Worm (Caenorhabditis elegans) whole organism, L1 larva: Measurements from ENCODE around the gene usp-4.
A peak's percentile ranks its signal among the peaks of the same experiment; 100 is the strongest.

ENCODE experiments used
- C16A3.4 ChIP-seq: fragments of 150-350 bp; optimal IDR thresholded peaks from 2 replicates; lab custom pipeline; 2014; ENCODE audit warnings: missing biosample characterization, missing genetic modification characterization
- C34B4.2 ChIP-seq: sonication (generic microtip); optimal IDR thresholded peaks from 2 replicates; lab custom pipeline; 2017; ENCODE audit warnings: mild to moderate bottlenecking, missing genetic modification characterization, missing compliant biosample characterization
- Y116A8C.19 ChIP-seq: sonication (generic microtip); optimal IDR thresholded peaks from 2 replicates; lab custom pipeline; 2016; ENCODE audit warnings: missing compliant biosample characterization, missing genetic modification characterization, borderline replicate concordance
- aha-1 ChIP-seq: fragments of 150-350 bp; optimal IDR thresholded peaks from 2 replicates; lab custom pipeline; 2014; ENCODE audit warnings: missing biosample characterization, missing genetic modification characterization
- aly-2 ChIP-seq: fragments of 150-350 bp; optimal IDR thresholded peaks from 2 replicates; lab custom pipeline; 2014; ENCODE audit warnings: missing biosample characterization, missing genetic modification characterization
- ama-1 ChIP-seq: fragments of 150-350 bp; optimal IDR thresholded peaks from 2 replicates; lab custom pipeline; 2014
- blmp-1 ChIP-seq: fragments of 150-350 bp; optimal IDR thresholded peaks from 2 replicates; lab custom pipeline; 2014; ENCODE audit warnings: missing biosample characterization, missing genetic modification characterization
- ceh-8 ChIP-seq: fragments of 200-800 bp; sonication (Bioruptor generic); optimal IDR thresholded peaks from 2 replicates; lab custom pipeline; 2018; ENCODE audit warnings: mild to moderate bottlenecking, missing genetic modification characterization, moderate library complexity, missing compliant biosample characterization
- ceh-82 ChIP-seq, 3 experiments: fragments of 150-350 bp in 1 of 3; sonication (generic microtip) in 2 of 3; optimal IDR thresholded peaks; 2 replicates each; lab custom pipeline; 2014 to 2017; ENCODE audit warnings: missing biosample characterization in 3 of 3, missing genetic modification characterization in 3 of 3
- ceh-88 ChIP-seq: fragments of 200-800 bp; sonication (Bioruptor generic); IDR thresholded peaks from 2 replicates; pipeline ENCODE4 v1.3.6; 2022; ENCODE audit warnings: missing genetic modification characterization, missing compliant biosample characterization
- ceh-90 ChIP-seq: sonication (generic microtip); optimal IDR thresholded peaks from 2 replicates; lab custom pipeline; 2016; ENCODE audit warnings: missing genetic modification characterization, missing compliant biosample characterization
- ces-1 ChIP-seq: fragments of 150-350 bp; optimal IDR thresholded peaks from 2 replicates; lab custom pipeline; 2014; ENCODE audit warnings: missing biosample characterization, missing genetic modification reagents, missing genetic modification characterization
- efl-1 ChIP-seq, 4 experiments: fragments of 150-350 bp; optimal IDR thresholded peaks in 3 of 4; peaks in 1 of 4; 1 replicate in 1 of 4; 2 replicates in 3 of 4; lab custom pipeline; 2014; ENCODE audit warnings: missing biosample characterization in 2 of 4, missing genetic modification characterization in 2 of 4, missing genetic modification reagents in 2 of 4
- efl-3 ChIP-seq: fragments of 200-800 bp; sonication (Bioruptor generic); optimal IDR thresholded peaks from 2 replicates; lab custom pipeline; 2018; ENCODE audit warnings: mild to moderate bottlenecking, missing genetic modification characterization, missing compliant biosample characterization
- egl-27 ChIP-seq, 2 experiments: fragments of 150-350 bp in 1 of 2; sonication (generic microtip); optimal IDR thresholded peaks; 3 replicates each; lab custom pipeline; 2017 to 2018; ENCODE audit warnings: missing biosample characterization in 2 of 2, missing genetic modification characterization in 2 of 2, missing genetic modification reagents in 2 of 2
- elt-3 ChIP-seq, 6 experiments: fragments of 150-350 bp in 1 of 6; sonication (generic microtip); optimal IDR thresholded peaks; 2 replicates each; lab custom pipeline; 2017 to 2018; ENCODE audit warnings: missing biosample characterization in 6 of 6, missing genetic modification characterization in 6 of 6, inconsistent platforms in 1 of 6
- ets-5 ChIP-seq: fragments of 200-800 bp; sonication (Bioruptor generic); IDR thresholded peaks from 2 replicates; pipeline ENCODE4 v1.3.6; 2022; ENCODE audit warnings: missing genetic modification characterization, missing compliant biosample characterization
- fkh-10 ChIP-seq: sonication (generic microtip); optimal IDR thresholded peaks from 2 replicates; lab custom pipeline; 2017; ENCODE audit warnings: missing biosample characterization, missing genetic modification reagents, missing genetic modification characterization
- fkh-4 ChIP-seq: sonication (generic microtip); optimal IDR thresholded peaks from 2 replicates; lab custom pipeline; 2016; ENCODE audit warnings: missing compliant biosample characterization, missing genetic modification characterization, borderline replicate concordance
- fkh-8 ChIP-seq: sonication (generic microtip); optimal IDR thresholded peaks from 2 replicates; lab custom pipeline; 2016; ENCODE audit warnings: mild to moderate bottlenecking, missing genetic modification characterization, missing compliant biosample characterization
- fos-1 ChIP-seq: fragments of 150-350 bp; optimal IDR thresholded peaks from 2 replicates; lab custom pipeline; 2014; ENCODE audit warnings: missing biosample characterization, missing genetic modification characterization
- grh-1 ChIP-seq: fragments of 200-800 bp; sonication (Bioruptor generic); IDR thresholded peaks from 2 replicates; pipeline ENCODE4 v1.3.6; 2022; ENCODE audit warnings: missing genetic modification reagents, missing genetic modification characterization, missing compliant biosample characterization
- hlh-4 ChIP-seq: sonication (generic microtip); optimal IDR thresholded peaks from 2 replicates; lab custom pipeline; 2016; ENCODE audit warnings: mild to moderate bottlenecking, missing genetic modification characterization, missing compliant biosample characterization
- irx-1 ChIP-seq: sonication (generic microtip); optimal IDR thresholded peaks from 2 replicates; lab custom pipeline; 2016; ENCODE audit warnings: missing genetic modification characterization, missing compliant biosample characterization
- isw-1 ChIP-seq: fragments of 200-800 bp; sonication (Bioruptor generic); IDR thresholded peaks from 2 replicates; pipeline ENCODE4 v1.3.6; 2022; ENCODE audit warnings: missing genetic modification characterization, missing compliant biosample characterization
- lin-13 ChIP-seq: fragments of 150-350 bp; optimal IDR thresholded peaks from 2 replicates; lab custom pipeline; 2014; ENCODE audit warnings: missing biosample characterization, missing genetic modification reagents, missing genetic modification characterization
- lin-35 ChIP-seq, 2 experiments: fragments of 150-350 bp; optimal IDR thresholded peaks; 2 replicates each; lab custom pipeline; 2014; ENCODE audit warnings: missing biosample characterization in 2 of 2, missing genetic modification characterization in 2 of 2, missing genetic modification reagents in 2 of 2
- lir-3 ChIP-seq: sonication (generic microtip); optimal IDR thresholded peaks from 2 replicates; lab custom pipeline; 2016; ENCODE audit warnings: mild to moderate bottlenecking, missing genetic modification characterization, moderate library complexity, missing compliant biosample characterization; ENCODE audit not compliant: poor library complexity
- lsy-2 ChIP-seq, 2 experiments: fragments of 150-350 bp; optimal IDR thresholded peaks; 2 replicates each; lab custom pipeline; 2014; ENCODE audit warnings: missing biosample characterization in 2 of 2, missing genetic modification characterization in 2 of 2
- mdl-1 ChIP-seq, 2 experiments: fragments of 150-350 bp; optimal IDR thresholded peaks; 2 replicates each; lab custom pipeline; 2014 to 2017; ENCODE audit warnings: missing biosample characterization in 2 of 2, missing genetic modification characterization in 2 of 2, inconsistent platforms in 1 of 2
- mef-2 ChIP-seq: fragments of 150-350 bp; optimal IDR thresholded peaks from 2 replicates; lab custom pipeline; 2014; ENCODE audit warnings: missing biosample characterization, missing genetic modification characterization
- mep-1 ChIP-seq: fragments of 150-350 bp; optimal IDR thresholded peaks from 2 replicates; lab custom pipeline; 2014; ENCODE audit warnings: missing biosample characterization, missing genetic modification characterization
- nhr-12 ChIP-seq: sonication (generic microtip); optimal IDR thresholded peaks from 2 replicates; lab custom pipeline; 2017; ENCODE audit warnings: missing biosample characterization, missing genetic modification characterization
- nhr-19 ChIP-seq: fragments of 200-800 bp; sonication (Bioruptor generic); conservative IDR thresholded peaks from 2 replicates; pipeline ENCODE4 v1.3.6; 2022; ENCODE audit warnings: missing genetic modification characterization, missing compliant biosample characterization
- nhr-237 ChIP-seq: fragments of 150-350 bp; optimal IDR thresholded peaks from 2 replicates; lab custom pipeline; 2014; ENCODE audit warnings: missing biosample characterization, missing genetic modification characterization
- nhr-47 ChIP-seq: sonication (generic microtip); optimal IDR thresholded peaks from 2 replicates; lab custom pipeline; 2016; ENCODE audit warnings: mild to moderate bottlenecking, missing genetic modification characterization, moderate library complexity, missing compliant biosample characterization
- nhr-71 ChIP-seq: sonication (generic microtip); optimal IDR thresholded peaks from 2 replicates; lab custom pipeline; 2016; ENCODE audit warnings: mild to moderate bottlenecking, missing genetic modification characterization, moderate library complexity, missing compliant biosample characterization
- nhr-76 ChIP-seq: sonication (generic microtip); optimal IDR thresholded peaks from 2 replicates; lab custom pipeline; 2017; ENCODE audit warnings: missing biosample characterization, missing genetic modification characterization
- nhr-77 ChIP-seq: fragments of 150-350 bp; optimal IDR thresholded peaks from 2 replicates; lab custom pipeline; 2014; ENCODE audit warnings: missing biosample characterization, missing genetic modification characterization
- nhr-84 ChIP-seq: sonication (generic microtip); optimal IDR thresholded peaks from 2 replicates; lab custom pipeline; 2017; ENCODE audit warnings: missing biosample characterization, missing genetic modification characterization
- nhr-90 ChIP-seq: sonication (generic microtip); optimal IDR thresholded peaks from 2 replicates; lab custom pipeline; 2016; ENCODE audit warnings: mild to moderate bottlenecking, missing genetic modification characterization, missing compliant biosample characterization; ENCODE audit not compliant: poor library complexity
- pag-3 ChIP-seq: sonication (generic microtip); optimal IDR thresholded peaks from 2 replicates; lab custom pipeline; 2017; ENCODE audit warnings: missing genetic modification characterization, mild to moderate bottlenecking, missing compliant biosample characterization, antibody characterized with exemption, borderline replicate concordance; ENCODE audit not compliant: insufficient read depth
- pax-3 ChIP-seq: fragments of 200-800 bp; sonication (Bioruptor generic); optimal IDR thresholded peaks from 2 replicates; lab custom pipeline; 2018; ENCODE audit warnings: mild to moderate bottlenecking, missing genetic modification characterization, moderate library complexity, missing compliant biosample characterization
- pqm-1 ChIP-seq: sonication (generic microtip); optimal IDR thresholded peaks from 3 replicates; lab custom pipeline; 2017; ENCODE audit warnings: missing biosample characterization, missing genetic modification characterization
- skn-1 ChIP-seq: fragments of 150-350 bp; optimal IDR thresholded peaks from 2 replicates; lab custom pipeline; 2014; ENCODE audit warnings: missing biosample characterization, missing genetic modification characterization
- sox-4 ChIP-seq: sonication (generic microtip); optimal IDR thresholded peaks from 2 replicates; lab custom pipeline; 2016; ENCODE audit warnings: missing genetic modification characterization, missing compliant biosample characterization
- sup-37 ChIP-seq: fragments of 200-800 bp; sonication (Bioruptor generic); optimal IDR thresholded peaks from 2 replicates; lab custom pipeline; 2018; ENCODE audit warnings: mild to moderate bottlenecking, missing genetic modification characterization, missing compliant biosample characterization
- tlp-1 ChIP-seq: fragments of 150-350 bp; optimal IDR thresholded peaks from 2 replicates; lab custom pipeline; 2014; ENCODE audit warnings: missing biosample characterization, missing genetic modification characterization
- unc-62 ChIP-seq: fragments of 150-350 bp; optimal IDR thresholded peaks from 2 replicates; lab custom pipeline; 2014; ENCODE audit warnings: missing biosample characterization, missing genetic modification reagents, missing genetic modification characterization
- unc-86 ChIP-seq: sonication (generic microtip); optimal IDR thresholded peaks from 2 replicates; lab custom pipeline; 2016; ENCODE audit warnings: missing genetic modification characterization, missing compliant biosample characterization
- ztf-4 ChIP-seq: fragments of 150-350 bp; optimal IDR thresholded peaks from 2 replicates; lab custom pipeline; 2014; ENCODE audit warnings: missing biosample characterization, missing genetic modification characterization

Gene usp-4

ce11 chrIV:6809756-6810155, 52.6 kb downstream of the usp-4 start (continued):
- no peak for TF ChIP-seq aly-2 (tag; lab: Kevin White, UChicago)
- TF ChIP-seq efl-3 (GFP tag; lab: Kevin White, UChicago), result no peak
- no peak for TF ChIP-seq grh-1 (GFP tag; lab: Robert Waterston, UW)
- no peak for TF ChIP-seq pag-3
- TF ChIP-seq isw-1 (GFP tag; lab: Robert Waterston, UW), result peak; percentile 41
- no peak for TF ChIP-seq nhr-76
- no peak for TF ChIP-seq Y116A8C.19 (tag; lab: Kevin White, UChicago)
- no peak for TF ChIP-seq pax-3 (tag; lab: Kevin White, UChicago)
- no peak for TF ChIP-seq fos-1 (tag; lab: Kevin White, UChicago)
- no peak for TF ChIP-seq pqm-1
- TF ChIP-seq nhr-84 (tag; lab: Kevin White, UChicago), result no peak
- TF ChIP-seq tlp-1, result no peak
- TF ChIP-seq irx-1 (tag; lab: Kevin White, UChicago), result no peak
- TF ChIP-seq ama-1 (lab: Kevin White, UChicago), result no peak
- peak; percentile 64 for TF ChIP-seq nhr-47 (tag; lab: Kevin White, UChicago)
- no peak for TF ChIP-seq ceh-88 (GFP tag; lab: Robert Waterston, UW)
- no peak for TF ChIP-seq nhr-12 (tag; lab: Kevin White, UChicago)
- TF ChIP-seq C34B4.2 (tag; lab: Kevin White, UChicago), result no peak
- TF ChIP-seq mep-1, result no peak
- peak; percentile 84 for TF ChIP-seq fkh-10 (GFP tag; lab: Kevin White, UChicago)
- TF ChIP-seq ces-1 (GFP tag; lab: Kevin White, UChicago), result no peak
- TF ChIP-seq fkh-8, result peak; percentile 73
- no peak for TF ChIP-seq C16A3.4 (tag; lab: Kevin White, UChicago)
- TF ChIP-seq hlh-4, result no peak
- TF ChIP-seq sup-37 (GFP tag; lab: Kevin White, UChicago), result no peak
- peak; percentile 35 for TF ChIP-seq ztf-4 (tag; lab: Kevin White, UChicago)
- peak in 1 of 2 experiments; percentile 32 for TF ChIP-seq egl-27 (tag; optimal IDR thresholded peaks at IDR 0.05; lab: Kevin White, UChicago)
- no peak for TF ChIP-seq mef-2 (tag; lab: Kevin White, UChicago)
- TF ChIP-seq lir-3 (tag; lab: Kevin White, UChicago), result no peak
- TF ChIP-seq nhr-71 (tag; lab: Kevin White, UChicago), result peak; percentile 72
- no peak for TF ChIP-seq aha-1 (tag; lab: Kevin White, UChicago)
- no peak for TF ChIP-seq nhr-77 (tag; lab: Kevin White, UChicago)
- TF ChIP-seq lin-35 (GFP tag; optimal IDR thresholded peaks at IDR 0.05; lab: Kevin White, UChicago), result peak in 1 of 2 experiments; percentile 51
- no peak for TF ChIP-seq unc-62 (GFP tag; lab: Kevin White, UChicago)
- TF ChIP-seq ceh-8 (GFP tag; lab: Kevin White, UChicago), result peak; percentile 53
- TF ChIP-seq ets-5, result no peak
- peak; percentile 37 to 42 for TF ChIP-seq efl-1 (optimal IDR thresholded peaks at IDR 0.05; lab: Kevin White, UChicago)
- peak; percentile 6 to 81 for TF ChIP-seq efl-1 (GFP tag; optimal IDR thresholded peaks at IDR 0.05 in 1 of 2; lab: Kevin White, UChicago)
- TF ChIP-seq ceh-82 (tag; optimal IDR thresholded peaks at IDR 0.05; lab: Kevin White, UChicago), result peak; percentile 48 to 71 (median 49)
- no peak for TF ChIP-seq fkh-4 (tag; lab: Kevin White, UChicago)
- TF ChIP-seq ceh-90 (tag; lab: Kevin White, UChicago), result no peak
- no peak for TF ChIP-seq nhr-90 (tag; lab: Kevin White, UChicago)
- peak in 1 of 2 experiments; percentile 58 for TF ChIP-seq lsy-2 (tag; optimal IDR thresholded peaks at IDR 0.05; lab: Kevin White, UChicago)
- no peak for TF ChIP-seq skn-1
- no peak for TF ChIP-seq elt-3 (tag; optimal IDR thresholded peaks at IDR 0.05; lab: Kevin White, UChicago)
- TF ChIP-seq blmp-1 (tag; lab: Kevin White, UChicago), result peak; percentile 35
- no peak for TF ChIP-seq nhr-237 (tag; lab: Kevin White, UChicago)
- peak; percentile 41 for TF ChIP-seq nhr-19 (GFP tag; lab: Robert Waterston, UW)
- TF ChIP-seq mdl-1 (tag; optimal IDR thresholded peaks at IDR 0.05; lab: Kevin White, UChicago), result no peak
- TF ChIP-seq unc-86 (tag; lab: Kevin White, UChicago), result peak; percentile 84
- TF ChIP-seq lin-13, result no peak
- no peak for TF ChIP-seq sox-4 (tag; lab: Kevin White, UChicago)
